Fruit fly (Drosophila melanogaster): ENCODE data around the gene Daxx.

The Daxx gene

dm6 chr2L:6455032-6455954 lies 25.4 kb upstream of the Daxx start, which contains the start of gene retm (continued):
- TF ChIP-seq Awh (GFP tag; IDR thresholded peaks at IDR 0.05) (no peak), sqz (GFP tag; optimal IDR thresholded peaks at IDR 0.05) (no peak), HLHmδ (GFP tag; optimal IDR thresholded peaks at IDR 0.05) (peak; percentile 50), CG7786 (GFP tag; optimal IDR thresholded peaks at IDR 0.05) (no peak), CG2202 (tag; optimal IDR thresholded peaks at IDR 0.05) (no peak), Myb (GFP tag; optimal IDR thresholded peaks at IDR 0.05) (no peak), CG7928 (GFP tag; optimal IDR thresholded peaks at IDR 0.05) (no peak), CG10274 (GFP tag; optimal IDR thresholded peaks at IDR 0.05) (no peak), CG13624 (GFP tag; optimal IDR thresholded peaks at IDR 0.05) (no peak), al (GFP tag; IDR thresholded peaks at IDR 0.05) (no peak), chif (GFP tag; optimal IDR thresholded peaks at IDR 0.05) (no peak), CG10321 (GFP tag; IDR thresholded peaks at IDR 0.05) (no peak), CG3995 (GFP tag; optimal IDR thresholded peaks at IDR 0.05) (no peak), Lhr (GFP tag; optimal IDR thresholded peaks at IDR 0.05) (no peak), ara (GFP tag; IDR thresholded peaks at IDR 0.05) (no peak), Hmr (GFP tag; optimal IDR thresholded peaks at IDR 0.05) (no peak), Dip3 (GFP tag; optimal IDR thresholded peaks at IDR 0.05) (no peak), CHES-1-like (GFP tag; optimal IDR thresholded peaks at IDR 0.05) (no peak), CG9215 (GFP tag; IDR thresholded peaks at IDR 0.05) (no peak), Sox100B (GFP tag; optimal IDR thresholded peaks at IDR 0.05) (no peak), Nf-YA (GFP tag; IDR thresholded peaks at IDR 0.05) (no peak), gce (GFP tag; IDR thresholded peaks at IDR 0.05) (no peak), CG10654 (GFP tag; optimal IDR thresholded peaks at IDR 0.05) (no peak), CG6175 (GFP tag; IDR thresholded peaks at IDR 0.05) (no peak), schlank (tag; optimal IDR thresholded peaks at IDR 0.05) (no peak), CG6272 (GFP tag; IDR thresholded peaks at IDR 0.05) (no peak), CG15514 (GFP tag; optimal IDR thresholded peaks at IDR 0.05) (no peak), gro (GFP tag; optimal IDR thresholded peaks at IDR 0.05) (no peak), CG6654 (GFP tag; optimal IDR thresholded peaks at IDR 0.05) (no peak), bcd (GFP tag; optimal IDR thresholded peaks at IDR 0.05) (no peak), CG30020 (tag; optimal IDR thresholded peaks at IDR 0.05) (peak; percentile 50), HHEX (GFP tag; optimal IDR thresholded peaks at IDR 0.05) (no peak), CG11560 (tag; IDR thresholded peaks at IDR 0.05) (no peak), CG12299 (tag; optimal IDR thresholded peaks at IDR 0.05) (peak; percentile 42), Dek (tag; optimal IDR thresholded peaks at IDR 0.05) (no peak), Fer1 (GFP tag; optimal IDR thresholded peaks at IDR 0.05) (peak; percentile 17), gsb-n (tag; optimal IDR thresholded peaks at IDR 0.05) (no peak), CG9437 (GFP tag; optimal IDR thresholded peaks at IDR 0.05) (no peak), Stat92E (GFP tag; optimal IDR thresholded peaks at IDR 0.05) (no peak), ssp (GFP tag; IDR thresholded peaks at IDR 0.05) (peak; percentile 91), bowl (GFP tag; IDR thresholded peaks at IDR 0.05) (no peak), Bteb2 (GFP tag; optimal IDR thresholded peaks at IDR 0.05) (no peak), CG3407 (GFP tag; optimal IDR thresholded peaks at IDR 0.05) (no peak), Oli (tag; optimal IDR thresholded peaks at IDR 0.05) (no peak), ase (GFP tag; IDR thresholded peaks at IDR 0.05) (no peak), NfI (GFP tag; optimal IDR thresholded peaks at IDR 0.05) (peak; percentile 9), Lpt (GFP tag; optimal IDR thresholded peaks at IDR 0.05) (no peak), CG3838 (GFP tag; optimal IDR thresholded peaks at IDR 0.05) (no peak), Lim3 (GFP tag; IDR thresholded peaks at IDR 0.05) (no peak), CG6854 (GFP tag; optimal IDR thresholded peaks at IDR 0.05) (no peak)

Data from whole organism, embryonic.